Fruit fly (Drosophila melanogaster) whole organism, embryonic: Measurements from ENCODE around the gene Fer2LCH.

Experiments
- Abd-B ChIP-seq: fragments of 200-800 bp; sonication (Bioruptor generic); optimal IDR thresholded peaks from 2 replicates; lab custom pipeline; 2018; ENCODE audit warnings: missing biosample characterization, mild to moderate bottlenecking, missing genetic modification characterization, moderate library complexity
- Aef1 ChIP-seq: fragments of 200-800 bp; sonication (Bioruptor generic); IDR thresholded peaks from 3 replicates; pipeline ENCODE4 v1.3.6; 2022; ENCODE audit warnings: missing biosample characterization, missing genetic modification characterization
- Asciz ChIP-seq: fragments of 200-800 bp; sonication (Bioruptor generic); optimal IDR thresholded peaks from 2 replicates; lab custom pipeline; 2017; ENCODE audit warnings: missing biosample characterization, mild to moderate bottlenecking, missing genetic modification characterization, missing genetic modification reagents
- Awh ChIP-seq: fragments of 200-800 bp; sonication (Bioruptor generic); IDR thresholded peaks from 2 replicates; pipeline ENCODE4, ENCODE4 v1.3.6; 2022; ENCODE audit warnings: missing biosample characterization, missing genetic modification characterization
- Ets97D ChIP-seq: fragments of 200-800 bp; sonication (Bioruptor generic); optimal IDR thresholded peaks from 3 replicates; lab custom pipeline; 2016; ENCODE audit warnings: missing biosample characterization, missing genetic modification characterization
- HLH54F ChIP-seq: fragments of 200-800 bp; sonication (Bioruptor generic); optimal IDR thresholded peaks from 3 replicates; lab custom pipeline; 2016; ENCODE audit warnings: missing biosample characterization, missing genetic modification characterization
- dm ChIP-seq: fragments of 200-800 bp; sonication (Bioruptor generic); optimal IDR thresholded peaks from 3 replicates; lab custom pipeline; 2016; ENCODE audit warnings: missing biosample characterization, missing genetic modification characterization
- lmd ChIP-seq: fragments of 200-800 bp; sonication (Bioruptor generic); IDR thresholded peaks from 2 replicates; pipeline ENCODE4 v1.3.6; 2022; ENCODE audit warnings: missing biosample characterization, missing genetic modification characterization

- TF ChIP-seq HLH54F (GFP tag; lab: Kevin White, UChicago): no peak
- TF ChIP-seq Asciz (GFP tag; lab: Kevin White, UChicago): no peak
- no peak for TF ChIP-seq Aef1 (GFP tag; lab: Robert Waterston, UW)
- no peak for TF ChIP-seq Ets97D (GFP tag; lab: Kevin White, UChicago)
- TF ChIP-seq Awh: no peak
- no peak for TF ChIP-seq lmd
- TF ChIP-seq dm (GFP tag; lab: Kevin White, UChicago): no peak
- TF ChIP-seq Abd-B (GFP tag; lab: Kevin White, UChicago): no peak
Observed at dm6 chr3R:30393909-30394308, 6.3 kb downstream of the Fer2LCH start.
